Worm (Caenorhabditis elegans): ENCODE data around the gene R03D7.2.

The R03D7.2 gene

ce11 chrII:10885868-10886514 lies 49.0 kb downstream of the R03D7.2 start, which contains the start of gene F44F4.3:
Gene F44F4.3, minus strand, starts transcription at chrII:10885918.
- TF ChIP-seq ref-1 (GFP tag; conservative IDR thresholded peaks at IDR 0.05), result no peak
- TF ChIP-seq cog-1 (tag; optimal IDR thresholded peaks at IDR 0.05), result no peak
- no peak for TF ChIP-seq ztf-29 (GFP tag; IDR thresholded peaks at IDR 0.05)

DNA sequence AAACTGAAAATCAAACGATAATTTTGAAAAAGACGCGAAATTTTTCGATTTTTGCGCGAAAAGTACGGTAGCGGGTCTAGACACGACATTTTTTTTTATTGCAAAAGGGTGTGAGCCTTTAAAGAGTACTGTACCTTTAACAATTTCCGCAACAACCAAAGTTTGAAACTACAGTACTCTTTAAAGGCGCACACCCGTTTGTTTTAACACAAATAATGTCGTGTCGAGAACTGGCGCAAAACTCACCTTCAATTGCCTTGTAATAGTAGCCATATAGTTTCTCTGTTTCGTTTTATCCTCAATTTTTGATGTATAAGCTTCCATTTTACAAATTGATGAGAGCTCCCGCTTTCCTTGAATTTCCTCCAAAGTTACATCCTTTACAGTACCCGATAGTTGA lies 49.7 kb downstream of the R03D7.2 start:
- TF ChIP-seq med-1 (GFP tag; optimal IDR thresholded peaks at IDR 0.05; ENCODE audit: insufficient read depth), result no peak
- no peak for TF ChIP-seq klf-2 (GFP tag; conservative IDR thresholded peaks at IDR 0.05)
- no peak for TF ChIP-seq ztf-23 (GFP tag; IDR thresholded peaks at IDR 0.05)
- TF ChIP-seq flt-1 (GFP tag; IDR thresholded peaks at IDR 0.05), result no peak
- TF ChIP-seq T22C8.4 (GFP tag; IDR thresholded peaks at IDR 0.05), result no peak
- no peak for TF ChIP-seq tab-1 (GFP tag; IDR thresholded peaks at IDR 0.05)
- no peak for TF ChIP-seq cog-1 (tag; optimal IDR thresholded peaks at IDR 0.05)
- no peak for TF ChIP-seq ref-1 (GFP tag; conservative IDR thresholded peaks at IDR 0.05)
- TF ChIP-seq ztf-29 (GFP tag; IDR thresholded peaks at IDR 0.05), result no peak

DNA sequence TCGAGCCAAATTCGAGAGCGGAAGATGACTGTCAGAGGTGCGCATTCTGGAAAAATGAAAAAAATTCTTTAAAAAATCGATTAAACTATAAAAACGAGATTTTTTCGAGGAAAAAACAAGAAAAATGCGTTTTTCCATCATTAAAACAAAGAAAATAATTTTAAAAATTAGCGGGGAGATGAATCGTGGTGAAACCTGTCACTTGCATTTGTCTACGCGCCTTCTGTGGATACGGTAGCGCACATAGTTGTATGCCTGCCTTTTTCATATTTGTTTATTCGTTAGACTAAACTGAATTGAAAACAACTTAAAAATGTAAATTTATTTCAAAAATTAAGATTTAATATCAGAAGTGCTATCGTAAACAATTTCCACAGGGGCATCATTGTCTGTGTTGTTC lies 50.6 kb downstream of the R03D7.2 start, which contains the start of gene egg-3:
TSS of gene egg-3 (minus strand) at position 46 of the 400 bp plus-strand sequence.
- TF ChIP-seq T22C8.4 (GFP tag; IDR thresholded peaks at IDR 0.05) (no peak), klf-2 (GFP tag; conservative IDR thresholded peaks at IDR 0.05) (no peak), ztf-23 (GFP tag; IDR thresholded peaks at IDR 0.05) (no peak), med-1 (GFP tag; optimal IDR thresholded peaks at IDR 0.05; ENCODE audit: insufficient read depth) (no peak), cog-1 (tag; optimal IDR thresholded peaks at IDR 0.05) (no peak), flt-1 (GFP tag; IDR thresholded peaks at IDR 0.05) (no peak), ref-1 (GFP tag; conservative IDR thresholded peaks at IDR 0.05) (no peak), tab-1 (GFP tag; IDR thresholded peaks at IDR 0.05) (no peak), ztf-29 (GFP tag; IDR thresholded peaks at IDR 0.05) (no peak)
